Worm (Caenorhabditis elegans) whole organism, L2 larva: Measurements from ENCODE around the gene R02D5.9.

Experiments
- aly-2 ChIP-seq: fragments of 150-350 bp; optimal IDR thresholded peaks from 2 replicates; lab custom pipeline; 2014; ENCODE audit warnings: missing biosample characterization, missing genetic modification characterization
- nhr-25 ChIP-seq: fragments of 150-350 bp; sonication (generic microtip); optimal IDR thresholded peaks from 3 replicates; lab custom pipeline; 2014; ENCODE audit warnings: missing biosample characterization, missing genetic modification characterization
- sma-9 ChIP-seq, 2 experiments: fragments of 150-350 bp in 1 of 2; sonication (generic microtip) in 1 of 2; optimal IDR thresholded peaks; 2 replicates each; lab custom pipeline; 2014 to 2016; ENCODE audit warnings: missing genetic modification characterization in 2 of 2, mild to moderate bottlenecking in 1 of 2, missing biosample characterization in 1 of 2, missing compliant biosample characterization in 1 of 2, missing genetic modification reagents in 1 of 2, moderate library complexity in 1 of 2
- unc-55 ChIP-seq: fragments of 150-350 bp; sonication (generic microtip); optimal IDR thresholded peaks from 3 replicates; lab custom pipeline; 2014; ENCODE audit warnings: missing biosample characterization, missing genetic modification reagents, missing genetic modification characterization
- unc-62 ChIP-seq: fragments of 150-350 bp; optimal IDR thresholded peaks from 2 replicates; lab custom pipeline; 2014; ENCODE audit warnings: missing biosample characterization, missing genetic modification reagents, missing genetic modification characterization

ce11 chrV:14499074-14499864, 11.7 kb downstream of the R02D5.9 start:
- no peak for TF ChIP-seq unc-62 (GFP tag; lab: Kevin White, UChicago)
- peak; percentile 31 for TF ChIP-seq nhr-25
- no peak for TF ChIP-seq unc-55 (GFP tag; lab: Kevin White, UChicago)
- no peak for TF ChIP-seq aly-2 (tag; lab: Kevin White, UChicago)
- TF ChIP-seq sma-9 (GFP tag; optimal IDR thresholded peaks at IDR 0.05; lab: Kevin White, UChicago) = no peak
- no peak for TF ChIP-seq sma-9 (tag; optimal IDR thresholded peaks at IDR 0.05; lab: Kevin White, UChicago)
